Worm (Caenorhabditis elegans) whole organism, early embryonic: ENCODE results near the gene bgnt-1.3.

Experiments
- B0310.2 ChIP-seq: sonication (generic microtip); optimal IDR thresholded peaks from 2 replicates; lab custom pipeline; 2016; ENCODE audit warnings: mild to moderate bottlenecking, missing genetic modification characterization, missing compliant biosample characterization
- aly-1 ChIP-seq: sonication (generic microtip); optimal IDR thresholded peaks from 2 replicates; lab custom pipeline; 2016; ENCODE audit warnings: missing genetic modification characterization, missing compliant biosample characterization
- ama-1 ChIP-seq: fragments of 150-350 bp; optimal IDR thresholded peaks from 2 replicates; lab custom pipeline; 2014
- ceh-36 ChIP-seq: sonication (generic microtip); optimal IDR thresholded peaks from 2 replicates; lab custom pipeline; 2016; ENCODE audit warnings: missing genetic modification characterization, inconsistent platforms, missing compliant biosample characterization
- ets-7 ChIP-seq: sonication (generic microtip); optimal IDR thresholded peaks from 2 replicates; lab custom pipeline; 2016; ENCODE audit warnings: missing genotype, missing genetic modification characterization, missing compliant biosample characterization
- flt-1 ChIP-seq: fragments of 200-800 bp; sonication (Bioruptor generic); IDR thresholded peaks from 2 replicates; pipeline ENCODE4 v1.3.6; 2022; ENCODE audit warnings: missing genetic modification characterization, missing compliant biosample characterization
- hmbx-1 ChIP-seq: sonication (generic microtip); optimal IDR thresholded peaks from 2 replicates; lab custom pipeline; 2016; ENCODE audit warnings: mild to moderate bottlenecking, missing genetic modification characterization, missing compliant biosample characterization
- hmg-4 ChIP-seq: fragments of 200-800 bp; sonication (Bioruptor generic); optimal IDR thresholded peaks from 2 replicates; lab custom pipeline; 2018; ENCODE audit warnings: mild to moderate bottlenecking, missing genetic modification characterization, missing compliant biosample characterization
- pes-1 ChIP-seq: fragments of 200-800 bp; sonication (Bioruptor generic); IDR thresholded peaks from 2 replicates; pipeline ENCODE4 v1.3.6; 2022; ENCODE audit warnings: missing genetic modification reagents, missing genetic modification characterization, missing compliant biosample characterization
- tbx-11 ChIP-seq: fragments of 200-800 bp; sonication (Bioruptor generic); IDR thresholded peaks from 2 replicates; pipeline ENCODE4 v1.3.6; 2022; ENCODE audit warnings: missing genetic modification characterization, missing compliant biosample characterization
- tra-4 ChIP-seq: sonication (generic microtip); optimal IDR thresholded peaks from 2 replicates; lab custom pipeline; 2017; ENCODE audit warnings: missing genetic modification characterization, missing compliant biosample characterization

DNA sequence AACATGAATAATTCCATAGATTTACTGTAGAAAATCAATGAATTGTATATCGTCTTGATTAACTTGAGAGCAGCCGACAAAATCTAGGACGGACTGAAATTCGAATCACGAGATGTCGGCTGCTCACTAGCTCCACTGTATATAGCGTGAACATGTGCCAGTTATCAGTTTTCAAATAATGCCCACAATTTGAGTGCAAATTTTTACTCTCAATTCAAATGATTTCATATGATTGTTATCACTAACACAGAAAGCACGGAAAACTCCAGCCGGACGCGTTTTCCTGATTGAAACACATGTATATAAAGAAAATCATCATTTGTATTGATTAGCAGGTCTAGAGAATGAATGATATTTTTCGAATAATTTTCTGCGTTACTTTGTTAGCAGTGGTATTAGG, 36.1 kb upstream of the bgnt-1.3 start, which contains the start of gene oac-5:
- TF ChIP-seq ama-1 (lab: Kevin White, UChicago) (no peak), ets-7 (tag; lab: Kevin White, UChicago) (no peak), flt-1 (GFP tag; lab: Robert Waterston, UW) (no peak), aly-1 (tag; lab: Kevin White, UChicago) (no peak), hmg-4 (GFP tag; lab: Kevin White, UChicago) (no peak), tbx-11 (GFP tag; lab: Robert Waterston, UW) (no peak), tra-4 (tag; lab: Kevin White, UChicago) (no peak), pes-1 (GFP tag; lab: Robert Waterston, UW) (no peak), ceh-36 (tag; lab: Kevin White, UChicago) (no peak), B0310.2 (tag; lab: Kevin White, UChicago) (no peak), hmbx-1 (tag; lab: Kevin White, UChicago) (no peak)
